Worm (Caenorhabditis elegans): ENCODE measurements around the gene Y105C5A.508.
A peak's percentile ranks its signal among the peaks of the same experiment; 100 is the strongest.

ce11 chrIV:15570770-15571169 lies 12.9 kb upstream of the Y105C5A.508 start:
- TF ChIP-seq flt-1 (GFP tag; IDR thresholded peaks at IDR 0.05) = peak; percentile 71; the same call in 1 of the 2 replicates
- TF ChIP-seq T22C8.4 (GFP tag; IDR thresholded peaks at IDR 0.05) = peak; percentile 95
- no peak for TF ChIP-seq ref-1 (GFP tag; conservative IDR thresholded peaks at IDR 0.05)
- no peak for TF ChIP-seq med-1 (GFP tag; optimal IDR thresholded peaks at IDR 0.05; ENCODE audit: insufficient read depth)
- no peak for TF ChIP-seq ztf-29 (GFP tag; IDR thresholded peaks at IDR 0.05)
- TF ChIP-seq cog-1 (tag; optimal IDR thresholded peaks at IDR 0.05) = peak; percentile 48
